Fruit fly (Drosophila melanogaster) whole organism, embryonic: ENCODE results near the gene CG31974.
A peak's percentile ranks its signal among the peaks of the same experiment; 100 is the strongest.

Source experiments
- C15 ChIP-seq: fragments of 200-800 bp; sonication (Bioruptor generic); IDR thresholded peaks from 3 replicates; pipeline ENCODE4 v1.3.6; 2022; ENCODE audit warnings: missing biosample characterization, missing genetic modification characterization
- CG13894 ChIP-seq: fragments of 200-800 bp; sonication (Bioruptor generic); optimal IDR thresholded peaks from 3 replicates; lab custom pipeline; 2018; ENCODE audit warnings: missing biosample characterization, mild to moderate bottlenecking, missing genetic modification characterization, moderate library complexity
- CG15011 ChIP-seq: fragments of 200-800 bp; sonication (Bioruptor generic); optimal IDR thresholded peaks from 3 replicates; lab custom pipeline; 2018; ENCODE audit warnings: missing biosample characterization, mild to moderate bottlenecking, missing genetic modification characterization
- CG1647 ChIP-seq: fragments of 200-800 bp; sonication (Bioruptor generic); optimal IDR thresholded peaks from 3 replicates; lab custom pipeline; 2016; ENCODE audit warnings: missing biosample characterization, missing genetic modification characterization
- CG16779 ChIP-seq: fragments of 200-800 bp; sonication (Bioruptor generic); IDR thresholded peaks from 2 replicates; pipeline ENCODE4 v1.3.6; 2022; ENCODE audit warnings: missing biosample characterization, missing genetic modification characterization
- CG17568 ChIP-seq: fragments of 200-800 bp; sonication (Bioruptor generic); optimal IDR thresholded peaks from 2 replicates; lab custom pipeline; 2018; ENCODE audit warnings: missing biosample characterization, mild to moderate bottlenecking, missing genetic modification characterization, moderate library complexity
- CG17912 ChIP-seq: fragments of 200-800 bp; sonication (Bioruptor generic); optimal IDR thresholded peaks from 2 replicates; lab custom pipeline; 2018; ENCODE audit warnings: missing biosample characterization, mild to moderate bottlenecking, missing genetic modification characterization
- CG1792 ChIP-seq: fragments of 200-800 bp; sonication (Bioruptor generic); optimal IDR thresholded peaks from 2 replicates; lab custom pipeline; 2016; ENCODE audit warnings: missing biosample characterization, missing genetic modification characterization
- CG18599 ChIP-seq: fragments of 200-800 bp; sonication (Bioruptor generic); optimal IDR thresholded peaks from 3 replicates; lab custom pipeline; 2017; ENCODE audit warnings: missing biosample characterization, missing genetic modification characterization, mild to moderate bottlenecking, moderate library complexity, missing genetic modification reagents
- CG18619 ChIP-seq: fragments of 200-800 bp; sonication (Bioruptor generic); optimal IDR thresholded peaks from 3 replicates; lab custom pipeline; 2017; ENCODE audit warnings: missing biosample characterization, mild to moderate bottlenecking, missing genetic modification characterization
- CG2678 ChIP-seq: fragments of 200-800 bp; sonication (Bioruptor generic); optimal IDR thresholded peaks from 3 replicates; lab custom pipeline; 2019; ENCODE audit warnings: missing biosample characterization, mild to moderate bottlenecking, missing genetic modification characterization, moderate library complexity
- CG30020 ChIP-seq: fragments of 200-800 bp; optimal IDR thresholded peaks from 2 replicates; lab custom pipeline; 2019; ENCODE audit warnings: missing biosample characterization, mild to moderate bottlenecking, missing genetic modification characterization, moderate library complexity
- CG31224 ChIP-seq: fragments of 200-800 bp; sonication (Bioruptor generic); IDR thresholded peaks from 2 replicates; pipeline ENCODE4 v1.3.6; 2022; ENCODE audit warnings: missing biosample characterization, missing genetic modification characterization
- CG3281 ChIP-seq: fragments of 200-800 bp; sonication (Bioruptor generic); optimal IDR thresholded peaks from 3 replicates; lab custom pipeline; 2017; ENCODE audit warnings: missing biosample characterization, mild to moderate bottlenecking, missing genetic modification characterization
- CG3407 ChIP-seq: fragments of 200-800 bp; sonication (Bioruptor generic); optimal IDR thresholded peaks from 2 replicates; lab custom pipeline; 2018; ENCODE audit warnings: missing biosample characterization, mild to moderate bottlenecking, missing genetic modification characterization
- CG4617 ChIP-seq: fragments of 200-800 bp; sonication (Bioruptor generic); optimal IDR thresholded peaks from 3 replicates; lab custom pipeline; 2016; ENCODE audit warnings: missing biosample characterization, missing genetic modification characterization, borderline replicate concordance
- CG6813 ChIP-seq: fragments of 200-800 bp; sonication (Bioruptor generic); optimal IDR thresholded peaks from 2 replicates; lab custom pipeline; 2017; ENCODE audit warnings: missing biosample characterization, missing genetic modification characterization, mild to moderate bottlenecking, moderate library complexity, missing genetic modification reagents
- CG9797 ChIP-seq: fragments of 200-800 bp; sonication (Bioruptor generic); optimal IDR thresholded peaks from 3 replicates; lab custom pipeline; 2018; ENCODE audit warnings: missing biosample characterization, mild to moderate bottlenecking, missing genetic modification characterization
- D ChIP-seq, 2 experiments: fragments of 200-800 bp in 1 of 2; fragments of >200 bp in 1 of 2; sonication (Bioruptor generic) in 1 of 2; optimal IDR thresholded peaks; 2 replicates in 1 of 2; 3 replicates in 1 of 2; lab custom pipeline; 2017; ENCODE audit warnings: mild to moderate bottlenecking in 1 of 2, missing biosample characterization in 1 of 2, missing genetic modification characterization in 1 of 2, missing genetic modification reagents in 1 of 2
- Dll ChIP-seq: fragments of 200-800 bp; sonication (Bioruptor generic); IDR thresholded peaks from 4 replicates; pipeline ENCODE4 v1.3.6; 2022; ENCODE audit warnings: missing biosample characterization, missing genetic modification characterization; ENCODE audit not compliant: partially characterized antibody
- H2.0 ChIP-seq: fragments of 200-800 bp; sonication (Bioruptor generic); IDR thresholded peaks from 2 replicates; pipeline ENCODE4 v1.3.6; 2022; ENCODE audit warnings: missing biosample characterization, missing genetic modification characterization
- HLH3B ChIP-seq: fragments of 200-800 bp; sonication (Bioruptor generic); IDR thresholded peaks from 2 replicates; pipeline ENCODE4 v1.3.6; 2022; ENCODE audit warnings: missing biosample characterization, missing genetic modification characterization
- Kr ChIP-seq: fragments of 200-800 bp; sonication (Bioruptor generic); optimal IDR thresholded peaks from 2 replicates; lab custom pipeline; 2017; ENCODE audit warnings: missing biosample characterization, mild to moderate bottlenecking, missing genetic modification characterization
- MBD-R2 ChIP-seq: fragments of 200-800 bp; sonication (Bioruptor generic); IDR thresholded peaks from 2 replicates; pipeline ENCODE4 v1.3.6; 2022; ENCODE audit warnings: missing biosample characterization, missing genetic modification characterization
- NFAT ChIP-seq: fragments of 200-800 bp; sonication (Bioruptor generic); IDR thresholded peaks from 2 replicates; pipeline ENCODE4 v1.3.6; 2022; ENCODE audit warnings: missing biosample characterization, missing genetic modification characterization
- PHDP ChIP-seq: fragments of 200-800 bp; sonication (Bioruptor generic); optimal IDR thresholded peaks from 3 replicates; lab custom pipeline; 2018; ENCODE audit warnings: missing biosample characterization, mild to moderate bottlenecking, missing genetic modification characterization, moderate library complexity
- Sry-δ ChIP-seq: fragments of 200-800 bp; sonication (Bioruptor generic); optimal IDR thresholded peaks from 2 replicates; lab custom pipeline; 2016; ENCODE audit warnings: missing biosample characterization, missing genetic modification characterization
- Stat92E ChIP-seq, 3 experiments: fragments of >200 bp in 2 of 3; fragments of 200-800 bp in 1 of 3; sonication (Bioruptor generic) in 1 of 3; optimal IDR thresholded peaks; 2 replicates each; lab custom pipeline; 2017 to 2019; ENCODE audit warnings: missing biosample characterization in 3 of 3, missing genetic modification characterization in 3 of 3, mild to moderate bottlenecking in 1 of 3, moderate library complexity in 1 of 3
- Tbp ChIP-seq: fragments of >200 bp; optimal IDR thresholded peaks from 2 replicates; lab custom pipeline; 2018; ENCODE audit warnings: missing biosample characterization, missing genetic modification characterization
- ato ChIP-seq: fragments of 200-800 bp; sonication (Bioruptor generic); IDR thresholded peaks from 2 replicates; pipeline ENCODE4 v1.3.6; 2022; ENCODE audit warnings: missing biosample characterization, missing genetic modification characterization; ENCODE audit not compliant: partially characterized antibody
- chif ChIP-seq, 2 experiments: fragments of 200-800 bp; sonication (Bioruptor generic); optimal IDR thresholded peaks; 3 replicates each; lab custom pipeline; 2016; ENCODE audit warnings: missing biosample characterization in 2 of 2, missing genetic modification characterization in 2 of 2
- crc ChIP-seq: fragments of 200-800 bp; sonication (Bioruptor generic); optimal IDR thresholded peaks from 2 replicates; lab custom pipeline; 2016; ENCODE audit warnings: missing biosample characterization, missing genetic modification characterization
- dmrt99B ChIP-seq: fragments of 200-800 bp; sonication (Bioruptor generic); optimal IDR thresholded peaks from 2 replicates; lab custom pipeline; 2018; ENCODE audit warnings: missing biosample characterization, mild to moderate bottlenecking, missing genetic modification characterization, moderate library complexity
- eyg ChIP-seq: fragments of 200-800 bp; sonication (Bioruptor generic); optimal IDR thresholded peaks from 3 replicates; lab custom pipeline; 2016; ENCODE audit warnings: missing biosample characterization, missing genetic modification characterization
- fd64A ChIP-seq: fragments of 200-800 bp; sonication (Bioruptor generic); optimal IDR thresholded peaks from 3 replicates; lab custom pipeline; 2018; ENCODE audit warnings: missing biosample characterization, mild to moderate bottlenecking, missing genetic modification characterization
- gfzf ChIP-seq: fragments of 200-800 bp; sonication (Bioruptor generic); optimal IDR thresholded peaks from 2 replicates; lab custom pipeline; 2016; ENCODE audit warnings: missing biosample characterization, mild to moderate bottlenecking, missing genetic modification characterization, moderate library complexity
- ind ChIP-seq: fragments of 200-800 bp; sonication (Bioruptor generic); optimal IDR thresholded peaks from 3 replicates; lab custom pipeline; 2016; ENCODE audit warnings: missing biosample characterization, missing genetic modification characterization
- jigr1 ChIP-seq: fragments of 200-800 bp; sonication (Bioruptor generic); IDR thresholded peaks from 3 replicates; pipeline ENCODE4 v1.3.6; 2022; ENCODE audit warnings: missing biosample characterization, missing genetic modification characterization
- knrl ChIP-seq: fragments of 200-800 bp; sonication (Bioruptor generic); IDR thresholded peaks from 3 replicates; pipeline ENCODE4 v1.3.6; 2022; ENCODE audit warnings: missing biosample characterization, missing genetic modification characterization; ENCODE audit not compliant: partially characterized antibody
- lov ChIP-seq, 2 experiments: fragments of 200-800 bp in 1 of 2; fragments of >200 bp in 1 of 2; sonication (Bioruptor generic) in 1 of 2; IDR thresholded peaks in 1 of 2; optimal IDR thresholded peaks in 1 of 2; 2 replicates in 1 of 2; 3 replicates in 1 of 2; pipeline versions ENCODE4 v1.3.6 to Lab custom; 2017 to 2022; ENCODE audit warnings: missing biosample characterization in 1 of 2, missing genetic modification characterization in 1 of 2
- p53 ChIP-seq: fragments of 200-800 bp; sonication (Bioruptor generic); optimal IDR thresholded peaks from 2 replicates; lab custom pipeline; 2016; ENCODE audit warnings: missing biosample characterization, missing genetic modification characterization
- peb ChIP-seq: fragments of 200-800 bp; sonication (Bioruptor generic); IDR thresholded peaks from 2 replicates; pipeline ENCODE4 v1.3.6; 2022; ENCODE audit warnings: missing biosample characterization, missing genetic modification characterization
- phol ChIP-seq: fragments of 200-800 bp; sonication (Bioruptor generic); optimal IDR thresholded peaks from 3 replicates; lab custom pipeline; 2018; ENCODE audit warnings: missing biosample characterization, mild to moderate bottlenecking, missing genetic modification characterization, moderate library complexity
- sd ChIP-seq: fragments of 200-800 bp; sonication (Bioruptor generic); optimal IDR thresholded peaks from 3 replicates; lab custom pipeline; 2018; ENCODE audit warnings: missing biosample characterization, mild to moderate bottlenecking, missing genetic modification characterization, moderate library complexity
- sens-2 ChIP-seq: fragments of 200-800 bp; sonication (Bioruptor generic); IDR thresholded peaks from 2 replicates; pipeline ENCODE4 v1.3.6; 2022; ENCODE audit warnings: missing biosample characterization, missing genetic modification characterization
- vnd ChIP-seq: fragments of 200-800 bp; sonication (Bioruptor generic); IDR thresholded peaks from 3 replicates; pipeline ENCODE4 v1.3.6; 2022; ENCODE audit warnings: missing biosample characterization, missing genetic modification characterization; ENCODE audit not compliant: partially characterized antibody

The CG31974 gene

dm6 chr2L:158649-159257, 15.9 kb upstream of the CG31974 start, which contains the start of the genes CG33635 and spen (continued):
- TF ChIP-seq CG30020 (tag; lab: Kevin White, UChicago) (peak; percentile 80), Dll (GFP tag; lab: Robert Waterston, UW) (no peak), Sry-δ (peak; percentile 51), CG31224 (GFP tag; lab: Robert Waterston, UW) (no peak), H2.0 (no peak), ato (GFP tag; lab: Robert Waterston, UW) (no peak), CG1647 (no peak), Kr (GFP tag; lab: Kevin White, UChicago) (no peak), CG17568 (peak; percentile 13), CG3407 (GFP tag; lab: Kevin White, UChicago) (peak; percentile 76), PHDP (tag; lab: Kevin White, UChicago) (peak; percentile 23), crc (no peak), CG2678 (tag; lab: Kevin White, UChicago) (peak; percentile 40), CG3281 (GFP tag; lab: Kevin White, UChicago) (peak; percentile 46), CG9797 (GFP tag; lab: Kevin White, UChicago) (peak; percentile 96), MBD-R2 (GFP tag; lab: Robert Waterston, UW) (no peak), knrl (GFP tag; lab: Robert Waterston, UW) (no peak), CG13894 (tag; lab: Kevin White, UChicago) (peak; percentile 74), Stat92E (GFP tag; optimal IDR thresholded peaks at IDR 0.05; lab: Kevin White, UChicago) (peak in 1 of 3 experiments; percentile 37), gfzf (GFP tag; lab: Kevin White, UChicago) (peak; percentile 97), lov (optimal IDR thresholded peaks at IDR 0.05; lab: Kevin White, UChicago) (no peak), lov (GFP tag; IDR thresholded peaks at IDR 0.05; lab: Robert Waterston, UW) (no peak), CG6813 (GFP tag; lab: Kevin White, UChicago) (no peak), CG18619 (GFP tag; lab: Kevin White, UChicago) (peak; percentile 7), p53 (GFP tag; lab: Kevin White, UChicago) (peak; percentile 3), CG17912 (peak; percentile 79), vnd (GFP tag; lab: Robert Waterston, UW) (no peak), ind (GFP tag; lab: Kevin White, UChicago) (no peak), fd64A (peak; percentile 36), Tbp (no peak), NFAT (GFP tag; lab: Robert Waterston, UW) (no peak), jigr1 (GFP tag; lab: Robert Waterston, UW) (no peak), sd (peak; percentile 52), C15 (GFP tag; lab: Robert Waterston, UW) (no peak), phol (tag; lab: Kevin White, UChicago) (peak; percentile 21), eyg (GFP tag; lab: Kevin White, UChicago) (peak; percentile 25), peb (GFP tag; lab: Robert Waterston, UW) (no peak), CG18599 (GFP tag; lab: Kevin White, UChicago) (peak; percentile 48), CG1792 (GFP tag; lab: Kevin White, UChicago) (no peak), chif (GFP tag; optimal IDR thresholded peaks at IDR 0.05; lab: Kevin White, UChicago) (no peak), D (optimal IDR thresholded peaks at IDR 0.05; lab: Kevin White, UChicago) (no peak), D (GFP tag; optimal IDR thresholded peaks at IDR 0.05; lab: Kevin White, UChicago) (no peak), CG4617 (GFP tag; lab: Kevin White, UChicago) (peak; percentile 13), HLH3B (GFP tag; lab: Robert Waterston, UW) (no peak), CG16779 (GFP tag; lab: Robert Waterston, UW) (no peak), sens-2 (no peak), dmrt99B (tag; lab: Kevin White, UChicago) (no peak), CG15011 (GFP tag; lab: Kevin White, UChicago) (no peak)
